Fruit fly (Drosophila melanogaster) whole organism, wandering third instar larva: ENCODE data around the gene CG14355.

Experiments used
- CG9705 ChIP-seq: fragments of 200-800 bp; sonication (Bioruptor generic); optimal IDR thresholded peaks from 2 replicates; lab custom pipeline; 2018; ENCODE audit warnings: missing biosample characterization, mild to moderate bottlenecking, missing genetic modification characterization
- Dfd ChIP-seq: fragments of >200 bp; optimal IDR thresholded peaks from 2 replicates; lab custom pipeline; 2017; ENCODE audit warnings: missing biosample characterization, missing genetic modification characterization
- GATAd ChIP-seq: sonication (Bioruptor generic); optimal IDR thresholded peaks from 2 replicates; lab custom pipeline; 2016; ENCODE audit warnings: missing biosample characterization, missing genetic modification characterization
- jim ChIP-seq: fragments of 175-275, 200-325 bp; sonication (Bioruptor generic); optimal IDR thresholded peaks from 2 replicates; lab custom pipeline; 2016; ENCODE audit warnings: missing biosample characterization, mild to moderate bottlenecking, missing genetic modification characterization
- lola ChIP-seq: fragments of >200 bp; optimal IDR thresholded peaks from 2 replicates; lab custom pipeline; 2017; ENCODE audit warnings: missing biosample characterization, missing genetic modification characterization
- pan ChIP-seq: fragments of >200 bp; optimal IDR thresholded peaks from 2 replicates; lab custom pipeline; 2017

- no peak for TF ChIP-seq lola (GFP tag; lab: Kevin White, UChicago)
- TF ChIP-seq GATAd (GFP tag; lab: Kevin White, UChicago) = no peak
- TF ChIP-seq CG9705 (GFP tag; lab: Kevin White, UChicago) = no peak
- no peak for TF ChIP-seq jim (GFP tag; lab: Kevin White, UChicago)
- TF ChIP-seq Dfd (GFP tag; lab: Kevin White, UChicago) = no peak
- no peak for TF ChIP-seq pan (lab: Kevin White, UChicago)
Measured at dm6 chr3R:14107597-14107996, 44.1 kb downstream of the CG14355 start.
